Worm (Caenorhabditis elegans) whole organism, L4 larva: Measurements from ENCODE around the gene F13A2.2.

Experiments
- F49E8.2 ChIP-seq: sonication (generic microtip); optimal IDR thresholded peaks from 2 replicates; lab custom pipeline; 2016; ENCODE audit warnings: missing compliant biosample characterization, mild to moderate bottlenecking, missing genetic modification characterization, borderline replicate concordance
- ceh-32 ChIP-seq: sonication (generic microtip); optimal IDR thresholded peaks from 2 replicates; lab custom pipeline; 2016; ENCODE audit warnings: mild to moderate bottlenecking, missing genetic modification characterization, missing compliant biosample characterization; ENCODE audit not compliant: poor library complexity
- hlh-11 ChIP-seq: fragments of 200-800 bp; sonication (Bioruptor generic); optimal IDR thresholded peaks from 2 replicates; lab custom pipeline; 2018; ENCODE audit warnings: mild to moderate bottlenecking, missing genetic modification characterization, missing compliant biosample characterization
- madf-5 ChIP-seq, 2 experiments: fragments of 200-800 bp; sonication (Bioruptor generic); IDR thresholded peaks; 2 replicates each; pipeline ENCODE4 v1.3.6; 2022; ENCODE audit warnings: missing compliant biosample characterization in 2 of 2, missing genetic modification characterization in 2 of 2
- unc-62 ChIP-seq, 3 experiments: fragments of 150-350 bp in 1 of 3; sonication (generic microtip); optimal IDR thresholded peaks in 2 of 3; peaks in 1 of 3; 1 replicate in 1 of 3; 2 replicates in 2 of 3; lab custom pipeline; 2014 to 2017; ENCODE audit warnings: missing biosample characterization in 3 of 3, missing genetic modification characterization in 3 of 3, missing genetic modification reagents in 3 of 3, missing genotype in 1 of 3

DNA sequence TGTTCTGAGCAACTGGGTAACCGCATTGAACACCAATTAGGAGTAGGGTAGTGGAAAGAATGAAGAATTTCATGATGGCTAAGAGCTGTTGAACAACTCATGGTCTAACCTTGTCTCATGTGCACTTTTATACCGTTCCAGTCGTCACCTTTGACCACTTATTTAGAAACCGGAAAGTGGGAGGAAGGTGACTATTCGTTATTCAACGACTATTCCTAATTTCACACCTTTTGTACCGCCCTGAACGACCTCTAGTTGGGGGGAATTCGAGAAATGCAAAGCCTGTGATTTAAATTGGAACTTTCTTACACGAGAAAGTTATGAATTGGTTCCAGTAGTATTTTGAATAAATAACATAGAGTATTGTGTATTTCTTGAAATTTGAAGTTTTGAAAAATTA, 45.2 kb upstream of the F13A2.2 start, which contains the start of gene Y47D7A.12:
- no peak for TF ChIP-seq ceh-32 (tag; lab: Kevin White, UChicago)
- no peak for TF ChIP-seq hlh-11 (tag; lab: Kevin White, UChicago)
- no peak for TF ChIP-seq unc-62 (GFP tag; optimal IDR thresholded peaks at IDR 0.05 in 1 of 2; lab: Kevin White, UChicago)
- TF ChIP-seq unc-62 (tag; optimal IDR thresholded peaks at IDR 0.05; lab: Kevin White, UChicago), result no peak
- TF ChIP-seq madf-5 (GFP tag; IDR thresholded peaks at IDR 0.05; lab: Robert Waterston, UW), result no peak
- TF ChIP-seq F49E8.2, result no peak
